Worm (Caenorhabditis elegans): Measurements from ENCODE around the gene C43F9.5.

C43F9.5 gene

ce11 chrIV:10620811-10621210 is 30.3 kb upstream of the C43F9.5 start, which contains the start of gene R09H10.7:
R09H10.7 (plus strand) TSS chrIV:10621111.
- TF ChIP-seq ceh-82 (tag; optimal IDR thresholded peaks at IDR 0.05): no peak
- no peak for TF ChIP-seq nhr-12 (tag; optimal IDR thresholded peaks at IDR 0.05)
- no peak for TF ChIP-seq unc-55 (GFP tag; optimal IDR thresholded peaks at IDR 0.05)
- TF ChIP-seq elt-3 (tag; optimal IDR thresholded peaks at IDR 0.05): no peak
- TF ChIP-seq lin-39 (tag; optimal IDR thresholded peaks at IDR 0.05): no peak
- no peak for TF ChIP-seq nhr-237 (tag; optimal IDR thresholded peaks at IDR 0.05)
- no peak for TF ChIP-seq C34F6.9 (tag; optimal IDR thresholded peaks at IDR 0.05)
- no peak for TF ChIP-seq nhr-129 (tag; optimal IDR thresholded peaks at IDR 0.05)
- TF ChIP-seq blmp-1 (tag; optimal IDR thresholded peaks at IDR 0.05; ENCODE audit: insufficient read depth): no peak
- no peak for TF ChIP-seq elt-1 (tag; optimal IDR thresholded peaks at IDR 0.05)

ce11 chrIV:10617099-10617498 is 26.6 kb upstream of the C43F9.5 start:
- TF ChIP-seq crh-2 (tag; optimal IDR thresholded peaks at IDR 0.05) (peak; percentile 21), egl-27 (tag; optimal IDR thresholded peaks at IDR 0.05) (no peak), nhr-129 (tag; optimal IDR thresholded peaks at IDR 0.05) (peak; percentile 3), nhr-237 (tag; optimal IDR thresholded peaks at IDR 0.05) (no peak), nhr-25 (tag; optimal IDR thresholded peaks at IDR 0.05) (peak; percentile 81), nhr-21 (tag; optimal IDR thresholded peaks at IDR 0.05) (peak; percentile 2)

- TF ChIP-seq nhr-21 (tag; optimal IDR thresholded peaks at IDR 0.05) (peak; percentile 31), unc-39 (tag; optimal IDR thresholded peaks at IDR 0.05) (no peak), fos-1 (tag; optimal IDR thresholded peaks at IDR 0.05) (no peak), ama-1 (optimal IDR thresholded peaks at IDR 0.05) (no peak)
These were observed 25.8 kb upstream of the C43F9.5 start for ce11 chrIV:10616366-10616765.

- TF ChIP-seq F13H6.1 (tag; optimal IDR thresholded peaks at IDR 0.05) (no peak), nhr-25 (tag; optimal IDR thresholded peaks at IDR 0.05) (peak; percentile 49), ceh-16 (tag; optimal IDR thresholded peaks at IDR 0.05) (no peak), unc-39 (tag; optimal IDR thresholded peaks at IDR 0.05) (no peak), elt-1 (tag; optimal IDR thresholded peaks at IDR 0.05) (no peak), nhr-6 (tag; optimal IDR thresholded peaks at IDR 0.05) (no peak), lsy-2 (tag; optimal IDR thresholded peaks at IDR 0.05) (no peak)
These were observed 24.4 kb upstream of the C43F9.5 start, which contains the start of gene ptr-14 for ce11 chrIV:10614918-10615477. ptr-14 (plus strand) TSS chrIV:10615427.

- TF ChIP-seq lin-13 (GFP tag; optimal IDR thresholded peaks at IDR 0.05) (no peak), lin-39 (tag; optimal IDR thresholded peaks at IDR 0.05) (no peak), ceh-16 (tag; optimal IDR thresholded peaks at IDR 0.05) (no peak), nhr-25 (tag; optimal IDR thresholded peaks at IDR 0.05) (peak; percentile 37), F13H6.1 (tag; optimal IDR thresholded peaks at IDR 0.05) (no peak), sem-4 (tag; optimal IDR thresholded peaks at IDR 0.05) (no peak), sma-9 (GFP tag; optimal IDR thresholded peaks at IDR 0.05) (peak; percentile 10), sma-9 (tag; optimal IDR thresholded peaks at IDR 0.05) (no peak), unc-55 (GFP tag; optimal IDR thresholded peaks at IDR 0.05) (no peak), zag-1 (tag; optimal IDR thresholded peaks at IDR 0.05) (no peak), nhr-77 (tag; optimal IDR thresholded peaks at IDR 0.05) (no peak), nhr-21 (tag; optimal IDR thresholded peaks at IDR 0.05) (peak; percentile 8), C34F6.9 (tag; optimal IDR thresholded peaks at IDR 0.05) (no peak), nhr-6 (tag; optimal IDR thresholded peaks at IDR 0.05) (no peak), fos-1 (tag; optimal IDR thresholded peaks at IDR 0.05) (no peak), blmp-1 (tag; optimal IDR thresholded peaks at IDR 0.05; ENCODE audit: insufficient read depth) (no peak), nhr-129 (tag; optimal IDR thresholded peaks at IDR 0.05) (no peak), sma-3 (GFP tag; optimal IDR thresholded peaks at IDR 0.05) (peak; percentile 27), egl-27 (tag; optimal IDR thresholded peaks at IDR 0.05) (no peak)
These were observed 21.7 kb upstream of the C43F9.5 start for ce11 chrIV:10612281-10612680.

- TF ChIP-seq ceh-82 (tag; optimal IDR thresholded peaks at IDR 0.05) (no peak), nhr-77 (tag; optimal IDR thresholded peaks at IDR 0.05) (no peak), sma-3 (GFP tag; optimal IDR thresholded peaks at IDR 0.05) (peak; percentile 24), sma-9 (GFP tag; optimal IDR thresholded peaks at IDR 0.05) (peak; percentile 54), sma-9 (tag; optimal IDR thresholded peaks at IDR 0.05) (no peak), fos-1 (tag; optimal IDR thresholded peaks at IDR 0.05) (peak; percentile 10), nhr-21 (tag; optimal IDR thresholded peaks at IDR 0.05) (peak; percentile 2)
These were observed 19.4 kb upstream of the C43F9.5 start for ce11 chrIV:10609920-10610319.

ce11 chrIV:10608275-10608674 is 17.7 kb upstream of the C43F9.5 start, which contains the start of gene R09H10.6:
R09H10.6 (plus strand) TSS chrIV:10608575.
- TF ChIP-seq nhr-129 (tag; optimal IDR thresholded peaks at IDR 0.05) (no peak), sma-9 (GFP tag; optimal IDR thresholded peaks at IDR 0.05) (no peak), sma-9 (tag; optimal IDR thresholded peaks at IDR 0.05) (no peak), snpc-4 (tag; optimal IDR thresholded peaks at IDR 0.05) (no peak), F13H6.1 (tag; optimal IDR thresholded peaks at IDR 0.05) (no peak), egl-27 (tag; optimal IDR thresholded peaks at IDR 0.05) (no peak), peb-1 (tag; optimal IDR thresholded peaks at IDR 0.05) (no peak), crh-2 (tag; optimal IDR thresholded peaks at IDR 0.05) (no peak), C34F6.9 (tag; optimal IDR thresholded peaks at IDR 0.05) (no peak), ama-1 (optimal IDR thresholded peaks at IDR 0.05) (no peak), skn-1 (tag; optimal IDR thresholded peaks at IDR 0.05) (no peak)

All from whole organism, L2 larva.